Fruit fly (Drosophila melanogaster) whole organism, embryonic: ENCODE measurements around the gene Kdm2.

Experiments used
- CG10366 ChIP-seq: fragments of 200-800 bp; sonication (Bioruptor generic); IDR thresholded peaks from 2 replicates; pipeline ENCODE4 v1.3.6; 2022; ENCODE audit warnings: missing biosample characterization, missing genetic modification characterization
- CG10979 ChIP-seq: fragments of 200-800 bp; sonication (Bioruptor generic); optimal IDR thresholded peaks from 2 replicates; lab custom pipeline; 2018; ENCODE audit warnings: missing biosample characterization, mild to moderate bottlenecking, missing genetic modification characterization, moderate library complexity
- CG11398 ChIP-seq: fragments of 200-800 bp; sonication (Bioruptor generic); optimal IDR thresholded peaks from 2 replicates; lab custom pipeline; 2016; ENCODE audit warnings: missing biosample characterization, missing genetic modification characterization
- CG12104 ChIP-seq: fragments of 200-800 bp; sonication (Bioruptor generic); optimal IDR thresholded peaks from 3 replicates; lab custom pipeline; 2016; ENCODE audit warnings: missing biosample characterization, missing genetic modification characterization
- CG12769 ChIP-seq: fragments of 200-800 bp; sonication (Bioruptor generic); optimal IDR thresholded peaks from 2 replicates; lab custom pipeline; 2019; ENCODE audit warnings: missing biosample characterization, mild to moderate bottlenecking, missing genetic modification characterization, moderate library complexity
- CG13894 ChIP-seq: fragments of 200-800 bp; sonication (Bioruptor generic); optimal IDR thresholded peaks from 3 replicates; lab custom pipeline; 2018; ENCODE audit warnings: missing biosample characterization, mild to moderate bottlenecking, missing genetic modification characterization, moderate library complexity
- CG14667 ChIP-seq: fragments of 200-800 bp; sonication (Bioruptor generic); IDR thresholded peaks from 2 replicates; pipeline ENCODE4 v1.3.6; 2022; ENCODE audit warnings: missing biosample characterization, missing genetic modification characterization
- CG15479 ChIP-seq: fragments of 200-800 bp; sonication (Bioruptor generic); optimal IDR thresholded peaks from 3 replicates; lab custom pipeline; 2019; ENCODE audit warnings: missing biosample characterization, mild to moderate bottlenecking, missing genetic modification characterization, moderate library complexity
- CG15601 ChIP-seq: fragments of 200-800 bp; sonication (Bioruptor generic); optimal IDR thresholded peaks from 3 replicates; lab custom pipeline; 2019; ENCODE audit warnings: missing biosample characterization, mild to moderate bottlenecking, missing genetic modification characterization, moderate library complexity
- CG1603 ChIP-seq: fragments of 200-800 bp; sonication (Bioruptor generic); optimal IDR thresholded peaks from 2 replicates; lab custom pipeline; 2019; ENCODE audit warnings: missing biosample characterization, mild to moderate bottlenecking, missing genetic modification characterization, moderate library complexity
- CG17186 ChIP-seq: fragments of 200-800 bp; sonication (Bioruptor generic); optimal IDR thresholded peaks from 3 replicates; lab custom pipeline; 2017; ENCODE audit warnings: missing biosample characterization, missing genetic modification reagents, missing genetic modification characterization
- CG2129 ChIP-seq: fragments of 200-800 bp; sonication (Bioruptor generic); IDR thresholded peaks from 2 replicates; pipeline ENCODE4 v1.3.6; 2022; ENCODE audit warnings: missing biosample characterization, missing genetic modification characterization; ENCODE audit not compliant: partially characterized antibody
- CG2199 ChIP-seq: fragments of 200-800 bp; sonication (Bioruptor generic); IDR thresholded peaks from 3 replicates; pipeline ENCODE4 v1.3.6; 2022; ENCODE audit warnings: missing biosample characterization, missing genetic modification characterization
- CG2202 ChIP-seq: fragments of 200-800 bp; sonication (Bioruptor generic); optimal IDR thresholded peaks from 2 replicates; lab custom pipeline; 2018; ENCODE audit warnings: missing biosample characterization, mild to moderate bottlenecking, missing genetic modification characterization
- CG30403 ChIP-seq: fragments of 200-800 bp; sonication (Bioruptor generic); optimal IDR thresholded peaks from 3 replicates; lab custom pipeline; 2016; ENCODE audit warnings: missing biosample characterization, missing genetic modification characterization
- CG3163 ChIP-seq: fragments of 200-800 bp; sonication (Bioruptor generic); optimal IDR thresholded peaks from 3 replicates; lab custom pipeline; 2016; ENCODE audit warnings: missing biosample characterization, missing genetic modification characterization
- CG3281 ChIP-seq: fragments of 200-800 bp; sonication (Bioruptor generic); optimal IDR thresholded peaks from 3 replicates; lab custom pipeline; 2017; ENCODE audit warnings: missing biosample characterization, mild to moderate bottlenecking, missing genetic modification characterization
- CG4360 ChIP-seq: fragments of 200-800 bp; sonication (Bioruptor generic); IDR thresholded peaks from 2 replicates; pipeline ENCODE4 v1.3.6; 2022; ENCODE audit warnings: missing biosample characterization, missing genetic modification characterization
- CG4404 ChIP-seq: fragments of 200-800 bp; sonication (Bioruptor generic); IDR thresholded peaks from 2 replicates; pipeline ENCODE4 v1.3.6; 2022; ENCODE audit warnings: missing biosample characterization, missing genetic modification characterization
- CG6683 ChIP-seq: fragments of 200-800 bp; sonication (Bioruptor generic); optimal IDR thresholded peaks from 2 replicates; lab custom pipeline; 2017; ENCODE audit warnings: missing biosample characterization, mild to moderate bottlenecking, missing genetic modification characterization, missing genetic modification reagents
- CG8290 ChIP-seq, 3 experiments: fragments of 200-800 bp; sonication (Bioruptor generic); optimal IDR thresholded peaks; 2 replicates each; lab custom pipeline; 2016 to 2019; ENCODE audit warnings: missing biosample characterization in 3 of 3, missing genetic modification characterization in 3 of 3, mild to moderate bottlenecking in 2 of 3, moderate library complexity in 1 of 3
- CG9932 ChIP-seq: fragments of 200-800 bp; sonication (Bioruptor generic); IDR thresholded peaks from 2 replicates; pipeline ENCODE4 v1.3.6; 2022; ENCODE audit warnings: missing biosample characterization, missing genetic modification characterization
- Dll ChIP-seq: fragments of 200-800 bp; sonication (Bioruptor generic); IDR thresholded peaks from 4 replicates; pipeline ENCODE4 v1.3.6; 2022; ENCODE audit warnings: missing biosample characterization, missing genetic modification characterization; ENCODE audit not compliant: partially characterized antibody
- Fer3 ChIP-seq: fragments of 200-800 bp; sonication (Bioruptor generic); optimal IDR thresholded peaks from 2 replicates; lab custom pipeline; 2018; ENCODE audit warnings: missing biosample characterization, mild to moderate bottlenecking, missing genetic modification characterization, moderate library complexity
- GATAe ChIP-seq: fragments of 200-800 bp; sonication (Bioruptor generic); conservative IDR thresholded peaks from 2 replicates; pipeline ENCODE4 v1.3.6; 2022; ENCODE audit warnings: missing biosample characterization, missing genetic modification characterization
- Gsc ChIP-seq: fragments of 200-800 bp; sonication (Bioruptor generic); IDR thresholded peaks from 2 replicates; pipeline ENCODE4 v1.3.6; 2022; ENCODE audit warnings: missing biosample characterization, missing genetic modification characterization
- Kr ChIP-seq: fragments of 200-800 bp; sonication (Bioruptor generic); optimal IDR thresholded peaks from 2 replicates; lab custom pipeline; 2017; ENCODE audit warnings: missing biosample characterization, mild to moderate bottlenecking, missing genetic modification characterization
- Mad ChIP-seq: fragments of 200-800 bp; sonication (Bioruptor generic); optimal IDR thresholded peaks from 2 replicates; lab custom pipeline; 2016; ENCODE audit warnings: missing biosample characterization, missing genetic modification characterization
- Med ChIP-seq: fragments of 200-800 bp; sonication (Bioruptor generic); peaks from one replicate; lab custom pipeline; 2016; ENCODE audit warnings: missing biosample characterization, missing genetic modification characterization, mild to moderate bottlenecking, inconsistent platforms, moderate library complexity
- Neu2 ChIP-seq: fragments of 200-800 bp; sonication (Bioruptor generic); optimal IDR thresholded peaks from 3 replicates; lab custom pipeline; 2016; ENCODE audit warnings: missing biosample characterization, missing genetic modification characterization, borderline replicate concordance
- Scr ChIP-seq: fragments of 200-800 bp; sonication (Bioruptor generic); IDR thresholded peaks from 2 replicates; pipeline ENCODE4 v1.3.6; 2022; ENCODE audit warnings: missing biosample characterization, missing genetic modification characterization; ENCODE audit not compliant: partially characterized antibody
- Sry-δ ChIP-seq: fragments of 200-800 bp; sonication (Bioruptor generic); optimal IDR thresholded peaks from 2 replicates; lab custom pipeline; 2016; ENCODE audit warnings: missing biosample characterization, missing genetic modification characterization
- Trl ChIP-seq, 3 experiments: fragments of >200 bp in 2 of 3; fragments of 200-800 bp in 1 of 3; sonication (Bioruptor generic) in 1 of 3; optimal IDR thresholded peaks; 2 replicates in 1 of 3; 3 replicates in 2 of 3; lab custom pipeline; 2016 to 2017; ENCODE audit warnings: missing biosample characterization in 1 of 3, missing genetic modification characterization in 1 of 3
- cas ChIP-seq: fragments of 200-800 bp; sonication (Bioruptor generic); IDR thresholded peaks from 2 replicates; pipeline ENCODE4 v1.3.6; 2022; ENCODE audit warnings: missing biosample characterization, missing genetic modification characterization
- chinmo ChIP-seq: fragments of 200-800 bp; sonication (Bioruptor generic); IDR thresholded peaks from 4 replicates; pipeline ENCODE4 v1.3.6; 2022; ENCODE audit warnings: missing biosample characterization, missing genetic modification characterization; ENCODE audit not compliant: partially characterized antibody
- chm ChIP-seq: fragments of 200-800 bp; sonication (Bioruptor generic); IDR thresholded peaks from 2 replicates; pipeline ENCODE4 v1.3.6; 2022; ENCODE audit warnings: missing biosample characterization, missing genetic modification characterization
- crol ChIP-seq: fragments of 200-800 bp; sonication (Bioruptor generic); IDR thresholded peaks from 2 replicates; pipeline ENCODE4 v1.3.6; 2022; ENCODE audit warnings: missing biosample characterization, missing genetic modification characterization
- cwo ChIP-seq: fragments of 200-800 bp; sonication (Bioruptor generic); optimal IDR thresholded peaks from 3 replicates; lab custom pipeline; 2017; ENCODE audit warnings: missing biosample characterization, missing genetic modification characterization, mild to moderate bottlenecking, moderate library complexity, missing genetic modification reagents
- dimm ChIP-seq: fragments of 200-800 bp; sonication (Bioruptor generic); IDR thresholded peaks from 2 replicates; pipeline ENCODE4 v1.3.6; 2022; ENCODE audit warnings: missing biosample characterization, missing genetic modification characterization
- disco-r ChIP-seq: fragments of 200-800 bp; sonication (Bioruptor generic); optimal IDR thresholded peaks from 2 replicates; lab custom pipeline; 2016; ENCODE audit warnings: missing biosample characterization, missing genetic modification characterization
- oc ChIP-seq: fragments of 200-800 bp; sonication (Bioruptor generic); optimal IDR thresholded peaks from 2 replicates; lab custom pipeline; 2018; ENCODE audit warnings: missing biosample characterization, mild to moderate bottlenecking, missing genetic modification characterization, moderate library complexity
- odd ChIP-seq: fragments of 200-800 bp; sonication (Bioruptor generic); optimal IDR thresholded peaks from 2 replicates; lab custom pipeline; 2017; ENCODE audit warnings: missing biosample characterization, mild to moderate bottlenecking, missing genetic modification characterization
- org-1 ChIP-seq: fragments of 200-800 bp; sonication (Bioruptor generic); optimal IDR thresholded peaks from 2 replicates; lab custom pipeline; 2017; ENCODE audit warnings: missing biosample characterization, missing genetic modification characterization
- sens ChIP-seq: fragments of 200-800 bp; sonication (Bioruptor generic); peaks from one replicate; lab custom pipeline; 2016; ENCODE audit warnings: missing biosample characterization, missing genetic modification characterization
- sim ChIP-seq: fragments of 200-800 bp; sonication (Bioruptor generic); IDR thresholded peaks from 2 replicates; pipeline ENCODE4 v1.3.6; 2022; ENCODE audit warnings: missing biosample characterization, missing genetic modification characterization
- tin ChIP-seq: fragments of 200-800 bp; sonication (Bioruptor generic); optimal IDR thresholded peaks from 3 replicates; lab custom pipeline; 2016; ENCODE audit warnings: missing biosample characterization, missing genetic modification characterization
- zen ChIP-seq: fragments of 200-800 bp; sonication (Bioruptor generic); optimal IDR thresholded peaks from 3 replicates; lab custom pipeline; 2018; ENCODE audit warnings: missing biosample characterization, mild to moderate bottlenecking, missing genetic modification characterization, moderate library complexity

The Kdm2 gene

dm6 chr3R:9029411-9029810 is 22.9 kb upstream of the Kdm2 start (continued):
- TF ChIP-seq CG17186 (GFP tag; lab: Kevin White, UChicago) (no peak), Scr (GFP tag; lab: Robert Waterston, UW) (no peak), cas (no peak), sens (GFP tag; lab: Kevin White, UChicago) (peak; percentile 22), CG3281 (no peak), CG14667 (GFP tag; lab: Robert Waterston, UW) (no peak)

dm6 chr3R:9030006-9030749 is 22.1 kb upstream of the Kdm2 start:
- TF ChIP-seq Med (GFP tag; lab: Kevin White, UChicago): peak; percentile 64
- peak; percentile 56 for TF ChIP-seq CG12769
- no peak for TF ChIP-seq Sry-δ (GFP tag; lab: Kevin White, UChicago)
- TF ChIP-seq CG8290 (GFP tag; optimal IDR thresholded peaks at IDR 0.05; lab: Kevin White, UChicago): no peak
- TF ChIP-seq CG8290 (tag; optimal IDR thresholded peaks at IDR 0.05; lab: Kevin White, UChicago): no peak
- TF ChIP-seq CG4404 (GFP tag; lab: Robert Waterston, UW): no peak
- no peak for TF ChIP-seq Fer3
- TF ChIP-seq CG15479 (GFP tag; lab: Kevin White, UChicago): peak; percentile 98
- TF ChIP-seq Neu2: no peak
- no peak for TF ChIP-seq org-1
- no peak for TF ChIP-seq sim (GFP tag; lab: Robert Waterston, UW)
- TF ChIP-seq GATAe (GFP tag; lab: Robert Waterston, UW): no peak
- peak; percentile 37 for TF ChIP-seq Kr (GFP tag; lab: Kevin White, UChicago)
- no peak for TF ChIP-seq odd
- TF ChIP-seq CG30403 (GFP tag; lab: Kevin White, UChicago): no peak
- no peak for TF ChIP-seq CG6683 (GFP tag; lab: Kevin White, UChicago)
- TF ChIP-seq CG13894 (tag; lab: Kevin White, UChicago): peak; percentile 27
- no peak for TF ChIP-seq CG2202
- no peak for TF ChIP-seq tin
- TF ChIP-seq CG12104 (GFP tag; lab: Kevin White, UChicago): no peak
- no peak for TF ChIP-seq CG11398 (GFP tag; lab: Kevin White, UChicago)
- TF ChIP-seq cwo (GFP tag; lab: Kevin White, UChicago): no peak
- TF ChIP-seq chm (GFP tag; lab: Robert Waterston, UW): 0 out of 2 replicates have a peak, but pooled peaks have one; percentile 29
- no peak for TF ChIP-seq CG10366
- no peak for TF ChIP-seq oc
- no peak for TF ChIP-seq CG15601 (tag; lab: Kevin White, UChicago)
- no peak for TF ChIP-seq disco-r
- no peak for TF ChIP-seq CG9932 (GFP tag; lab: Robert Waterston, UW)
- peak; percentile 64; the same call in 1 of the 3 replicates for TF ChIP-seq CG2199
- TF ChIP-seq Dll (GFP tag; lab: Robert Waterston, UW): 0 out of 4 replicates have a peak, but pooled peaks have one; percentile 12
- no peak for TF ChIP-seq CG4360 (GFP tag; lab: Robert Waterston, UW)
- no peak for TF ChIP-seq Mad (GFP tag; lab: Kevin White, UChicago)
- no peak for TF ChIP-seq CG10979 (tag; lab: Kevin White, UChicago)
- no peak for TF ChIP-seq Trl (optimal IDR thresholded peaks at IDR 0.05; lab: Kevin White, UChicago)
- TF ChIP-seq Trl (GFP tag; optimal IDR thresholded peaks at IDR 0.05; lab: Kevin White, UChicago): no peak
- no peak for TF ChIP-seq crol
- no peak for TF ChIP-seq chinmo
- TF ChIP-seq CG3163 (GFP tag; lab: Kevin White, UChicago): no peak
- TF ChIP-seq CG2129 (GFP tag; lab: Robert Waterston, UW): no peak
- TF ChIP-seq sens (GFP tag; lab: Kevin White, UChicago): peak; percentile 63
- TF ChIP-seq Gsc (GFP tag; lab: Robert Waterston, UW): no peak
- TF ChIP-seq CG1603 (tag; lab: Kevin White, UChicago): no peak
- no peak for TF ChIP-seq dimm
- peak; percentile 74 for TF ChIP-seq zen (tag; lab: Kevin White, UChicago)
